Fruit fly (Drosophila melanogaster): Measurements from ENCODE around the gene CG31861.

Gene CG31861

dm6 chr2L:12194858-12195257, 33.3 kb downstream of the CG31861 start:
- TF ChIP-seq Pif1B (GFP tag; optimal IDR thresholded peaks at IDR 0.05) (no peak), EcR (GFP tag; optimal IDR thresholded peaks at IDR 0.05) (no peak), CG34367 (tag; optimal IDR thresholded peaks at IDR 0.05) (no peak), CG12605 (GFP tag; IDR thresholded peaks at IDR 0.05) (no peak), CG4496 (GFP tag; IDR thresholded peaks at IDR 0.05) (peak; percentile 28; the same call in 1 of the 3 replicates), fd96Ca (GFP tag; IDR thresholded peaks at IDR 0.05) (peak; percentile 39; the same call in 1 of the 3 replicates)

- TF ChIP-seq CG8301 (tag; optimal IDR thresholded peaks at IDR 0.05) = no peak
- no peak for TF ChIP-seq rn (GFP tag; IDR thresholded peaks at IDR 0.05)
- no peak for TF ChIP-seq CG13204 (GFP tag; optimal IDR thresholded peaks at IDR 0.05)
- TF ChIP-seq fd96Ca (GFP tag; IDR thresholded peaks at IDR 0.05) = no peak
- TF ChIP-seq CG8159 (tag; optimal IDR thresholded peaks at IDR 0.05) = no peak
- no peak for TF ChIP-seq CG32121 (GFP tag; IDR thresholded peaks at IDR 0.05)
- TF ChIP-seq Pif1A (GFP tag; optimal IDR thresholded peaks at IDR 0.05) = no peak
- no peak for TF ChIP-seq CG4496 (GFP tag; IDR thresholded peaks at IDR 0.05)
- no peak for TF ChIP-seq CG9948 (tag; optimal IDR thresholded peaks at IDR 0.05)
- no peak for TF ChIP-seq CG10348 (GFP tag; IDR thresholded peaks at IDR 0.05)
- TF ChIP-seq CG34367 (tag; optimal IDR thresholded peaks at IDR 0.05) = no peak
- no peak for TF ChIP-seq CG12605 (GFP tag; IDR thresholded peaks at IDR 0.05)
- no peak for TF ChIP-seq Snoo (tag; optimal IDR thresholded peaks at IDR 0.05)
- no peak for TF ChIP-seq CG14655 (GFP tag; optimal IDR thresholded peaks at IDR 0.05)
- no peak for TF ChIP-seq D1 (tag; optimal IDR thresholded peaks at IDR 0.05)
- TF ChIP-seq CG15710 (tag; optimal IDR thresholded peaks at IDR 0.05) = no peak
- TF ChIP-seq EcR (GFP tag; optimal IDR thresholded peaks at IDR 0.05) = no peak
Measured at dm6 chr2L:12200990-12201389, 39.4 kb downstream of the CG31861 start.

- TF ChIP-seq D1 (tag; optimal IDR thresholded peaks at IDR 0.05) = no peak
- no peak for TF ChIP-seq Snoo (tag; optimal IDR thresholded peaks at IDR 0.05)
- TF ChIP-seq CG8301 (tag; optimal IDR thresholded peaks at IDR 0.05) = no peak
- no peak for TF ChIP-seq CG14655 (GFP tag; optimal IDR thresholded peaks at IDR 0.05)
- TF ChIP-seq CG4496 (GFP tag; IDR thresholded peaks at IDR 0.05) = no peak
- TF ChIP-seq CG15710 (tag; optimal IDR thresholded peaks at IDR 0.05) = no peak
- no peak for TF ChIP-seq rn (GFP tag; IDR thresholded peaks at IDR 0.05)
- no peak for TF ChIP-seq fd96Ca (GFP tag; IDR thresholded peaks at IDR 0.05)
- TF ChIP-seq CG32121 (GFP tag; IDR thresholded peaks at IDR 0.05) = no peak
- no peak for TF ChIP-seq Ets98B (GFP tag; IDR thresholded peaks at IDR 0.05)
- TF ChIP-seq CG9948 (tag; optimal IDR thresholded peaks at IDR 0.05) = no peak
- no peak for TF ChIP-seq CG34367 (tag; optimal IDR thresholded peaks at IDR 0.05)
- TF ChIP-seq CG12605 (GFP tag; IDR thresholded peaks at IDR 0.05) = no peak
- no peak for TF ChIP-seq CG8159 (tag; optimal IDR thresholded peaks at IDR 0.05)
Measured at dm6 chr2L:12207549-12207948, 46.0 kb downstream of the CG31861 start, which contains the start of gene CG31759. Gene CG31759, plus strand, starts transcription at chr2L:12207709.
